Worm (Caenorhabditis elegans) whole organism, L4 larva: ENCODE data around the gene T03F6.3.

Experiments
- F26F4.8 ChIP-seq: fragments of 200-800 bp; sonication (Bioruptor generic); conservative IDR thresholded peaks from 2 replicates; pipeline ENCODE4 v1.3.6; 2022; ENCODE audit warnings: missing genetic modification characterization, missing compliant biosample characterization
- F44E2.7 ChIP-seq: fragments of 200-800 bp; sonication (Bioruptor generic); IDR thresholded peaks from 2 replicates; pipeline ENCODE4 v2.1.2; 2022; ENCODE audit warnings: missing genetic modification characterization, missing compliant biosample characterization
- F49E8.2 ChIP-seq: sonication (generic microtip); optimal IDR thresholded peaks from 2 replicates; lab custom pipeline; 2016; ENCODE audit warnings: missing compliant biosample characterization, mild to moderate bottlenecking, missing genetic modification characterization, borderline replicate concordance
- T20F7.1 ChIP-seq: fragments of 200-800 bp; sonication (Bioruptor generic); optimal IDR thresholded peaks from 2 replicates; lab custom pipeline; 2018; ENCODE audit warnings: mild to moderate bottlenecking, missing genetic modification characterization, missing compliant biosample characterization
- T26A8.4 ChIP-seq: fragments of 200-800 bp; sonication (Bioruptor generic); IDR thresholded peaks from 2 replicates; pipeline ENCODE4 v1.3.6; 2022; ENCODE audit warnings: missing genetic modification characterization, missing compliant biosample characterization
- Y48G9A.11 ChIP-seq: fragments of 200-800 bp; sonication (Bioruptor generic); IDR thresholded peaks from 2 replicates; pipeline ENCODE4 v1.3.6; 2022; ENCODE audit warnings: missing genetic modification reagents, missing genetic modification characterization, missing compliant biosample characterization
- Y75B8A.6 ChIP-seq: fragments of 200-800 bp; sonication (Bioruptor generic); IDR thresholded peaks from 2 replicates; pipeline ENCODE4 v1.3.6; 2022; ENCODE audit warnings: missing genetic modification reagents, missing genetic modification characterization, missing compliant biosample characterization
- arid-1 ChIP-seq: fragments of 200-800 bp; sonication (Bioruptor generic); conservative IDR thresholded peaks from 2 replicates; pipeline ENCODE4 v1.3.6; 2022; ENCODE audit warnings: missing genetic modification reagents, missing genetic modification characterization, missing compliant biosample characterization
- ceh-44 ChIP-seq: fragments of 200-800 bp; sonication (Bioruptor generic); IDR thresholded peaks from 2 replicates; pipeline ENCODE4 v1.3.6; 2022; ENCODE audit warnings: missing genetic modification reagents, missing genetic modification characterization, missing compliant biosample characterization
- ces-1 ChIP-seq: fragments of 150-350 bp; sonication (generic microtip); optimal IDR thresholded peaks from 4 replicates; lab custom pipeline; 2014; ENCODE audit warnings: missing biosample characterization, missing genetic modification reagents, missing genetic modification characterization
- daf-12 ChIP-seq: fragments of 150-350 bp; optimal IDR thresholded peaks from 2 replicates; lab custom pipeline; 2014; ENCODE audit warnings: missing biosample characterization, missing genetic modification reagents, missing genetic modification characterization
- daf-16 ChIP-seq, 3 experiments: sonication (generic microtip); optimal IDR thresholded peaks; 2 replicates each; lab custom pipeline; 2016 to 2017; ENCODE audit warnings: missing genetic modification characterization in 3 of 3, missing genetic modification reagents in 3 of 3, mild to moderate bottlenecking in 2 of 3, missing compliant biosample characterization in 2 of 3, missing biosample characterization in 1 of 3, moderate library complexity in 1 of 3
- dmd-8 ChIP-seq: fragments of 200-800 bp; sonication (Bioruptor generic); IDR thresholded peaks from 2 replicates; pipeline ENCODE4 v1.3.6; 2022; ENCODE audit warnings: missing genetic modification characterization, missing compliant biosample characterization
- dpl-1 ChIP-seq: fragments of 150-350 bp; optimal IDR thresholded peaks from 2 replicates; lab custom pipeline; 2014; ENCODE audit warnings: missing biosample characterization, missing genetic modification reagents, missing genetic modification characterization
- hif-1 ChIP-seq, 2 experiments: sonication (generic microtip); optimal IDR thresholded peaks; 2 replicates each; lab custom pipeline; 2016 to 2017; ENCODE audit warnings: missing compliant biosample characterization in 2 of 2, missing genetic modification characterization in 2 of 2, missing genetic modification reagents in 2 of 2, missing genotype in 2 of 2, mild to moderate bottlenecking in 1 of 2
- hlh-11 ChIP-seq: fragments of 200-800 bp; sonication (Bioruptor generic); optimal IDR thresholded peaks from 2 replicates; lab custom pipeline; 2018; ENCODE audit warnings: mild to moderate bottlenecking, missing genetic modification characterization, missing compliant biosample characterization
- lim-7 ChIP-seq: fragments of 200-800 bp; sonication (Bioruptor generic); IDR thresholded peaks from 2 replicates; pipeline ENCODE4 v1.3.6; 2022; ENCODE audit warnings: missing genetic modification characterization, missing compliant biosample characterization
- lin-1 ChIP-seq: fragments of 200-800 bp; sonication (Bioruptor generic); IDR thresholded peaks from 2 replicates; pipeline ENCODE4 v1.3.6; 2022; ENCODE audit warnings: missing genetic modification reagents, missing genetic modification characterization, missing compliant biosample characterization
- lin-13 ChIP-seq: fragments of 150-350 bp; optimal IDR thresholded peaks from 2 replicates; lab custom pipeline; 2014; ENCODE audit warnings: missing biosample characterization, missing genetic modification reagents, missing genetic modification characterization
- lin-29 ChIP-seq: fragments of 200-800 bp; sonication (Bioruptor generic); IDR thresholded peaks from 2 replicates; pipeline ENCODE4 v1.3.6; 2022; ENCODE audit warnings: missing genetic modification reagents, missing genetic modification characterization, missing compliant biosample characterization
- madf-5 ChIP-seq, 2 experiments: fragments of 200-800 bp; sonication (Bioruptor generic); IDR thresholded peaks; 2 replicates each; pipeline ENCODE4 v1.3.6; 2022; ENCODE audit warnings: missing compliant biosample characterization in 2 of 2, missing genetic modification characterization in 2 of 2
- mdl-1 ChIP-seq, 2 experiments: fragments of 150-350 bp in 1 of 2; sonication (generic microtip) in 1 of 2; optimal IDR thresholded peaks; 2 replicates each; lab custom pipeline; 2014 to 2017; ENCODE audit warnings: missing biosample characterization in 2 of 2, missing genetic modification characterization in 2 of 2
- mes-2 ChIP-seq: sonication (generic microtip); optimal IDR thresholded peaks from 2 replicates; lab custom pipeline; 2016; ENCODE audit warnings: missing genotype, mild to moderate bottlenecking, missing genetic modification characterization, missing compliant biosample characterization; ENCODE audit not compliant: poor library complexity, severe bottlenecking
- mxl-2 ChIP-seq: fragments of 200-800 bp; sonication (Bioruptor generic); conservative IDR thresholded peaks from 2 replicates; pipeline ENCODE4 v1.3.6; 2022; ENCODE audit warnings: missing genetic modification reagents, missing genetic modification characterization, missing compliant biosample characterization
- nhr-237 ChIP-seq: sonication (generic microtip); optimal IDR thresholded peaks from 2 replicates; lab custom pipeline; 2017; ENCODE audit warnings: missing biosample characterization, missing genetic modification characterization
- nhr-28 ChIP-seq: fragments of 150-350 bp; optimal IDR thresholded peaks from 2 replicates; lab custom pipeline; 2014; ENCODE audit warnings: missing biosample characterization, missing genetic modification characterization
- nhr-42 ChIP-seq: fragments of 200-800 bp; sonication (Bioruptor generic); IDR thresholded peaks from 2 replicates; pipeline ENCODE4 v1.3.6; 2022; ENCODE audit warnings: missing genetic modification characterization, missing compliant biosample characterization
- nhr-48 ChIP-seq: sonication (generic microtip); optimal IDR thresholded peaks from 2 replicates; lab custom pipeline; 2016; ENCODE audit warnings: mild to moderate bottlenecking, missing genetic modification characterization, missing compliant biosample characterization
- nhr-6 ChIP-seq: fragments of 150-350 bp; optimal IDR thresholded peaks from 2 replicates; lab custom pipeline; 2014; ENCODE audit warnings: missing biosample characterization, missing genetic modification characterization
- nhr-77 ChIP-seq: fragments of 150-350 bp; optimal IDR thresholded peaks from 2 replicates; lab custom pipeline; 2014; ENCODE audit warnings: missing biosample characterization, missing genetic modification characterization
- pha-4 ChIP-seq, 2 experiments: fragments of 150-350 bp in 1 of 2; fragments of 200-800 bp in 1 of 2; sonication (Bioruptor generic) in 1 of 2; IDR thresholded peaks in 1 of 2; optimal IDR thresholded peaks in 1 of 2; 2 replicates each; pipeline versions ENCODE4 v1.3.6 to Lab custom; 2014 to 2022; ENCODE audit warnings: missing genetic modification characterization in 2 of 2, missing genetic modification reagents in 2 of 2, missing biosample characterization in 1 of 2, missing compliant biosample characterization in 1 of 2
- set-16 ChIP-seq: fragments of 200-800 bp; sonication (Bioruptor generic); IDR thresholded peaks from 2 replicates; pipeline ENCODE4 v1.3.6; 2022; ENCODE audit warnings: missing genetic modification reagents, missing genetic modification characterization, missing compliant biosample characterization
- snpc-1.2 ChIP-seq: fragments of 200-800 bp; sonication (Bioruptor generic); IDR thresholded peaks from 2 replicates; pipeline ENCODE4 v1.3.6; 2022; ENCODE audit warnings: missing genetic modification reagents, missing genetic modification characterization, missing compliant biosample characterization
- spr-1 ChIP-seq: sonication (generic microtip); optimal IDR thresholded peaks from 2 replicates; lab custom pipeline; 2016; ENCODE audit warnings: mild to moderate bottlenecking, missing genetic modification characterization, missing compliant biosample characterization
- spr-3 ChIP-seq: fragments of 200-800 bp; sonication (Bioruptor generic); optimal IDR thresholded peaks from 2 replicates; lab custom pipeline; 2018; ENCODE audit warnings: mild to moderate bottlenecking, missing genetic modification characterization, missing compliant biosample characterization
- tag-97 ChIP-seq: fragments of 200-800 bp; sonication (Bioruptor generic); IDR thresholded peaks from 2 replicates; pipeline ENCODE4 v1.3.6; 2022; ENCODE audit warnings: missing genetic modification characterization, missing compliant biosample characterization
- tra-1 ChIP-seq: fragments of 200-800 bp; sonication (Bioruptor generic); IDR thresholded peaks from 2 replicates; pipeline ENCODE4 v1.3.6; 2022; ENCODE audit warnings: missing genetic modification reagents, missing genetic modification characterization, missing compliant biosample characterization
- unc-62 ChIP-seq, 3 experiments: fragments of 150-350 bp in 1 of 3; sonication (generic microtip); optimal IDR thresholded peaks in 2 of 3; peaks in 1 of 3; 1 replicate in 1 of 3; 2 replicates in 2 of 3; lab custom pipeline; 2014 to 2017; ENCODE audit warnings: missing biosample characterization in 3 of 3, missing genetic modification characterization in 3 of 3, missing genetic modification reagents in 3 of 3, missing genotype in 1 of 3
- vab-7 ChIP-seq: fragments of 200-800 bp; sonication (Bioruptor generic); IDR thresholded peaks from 2 replicates; pipeline ENCODE4 v1.3.6; 2022; ENCODE audit warnings: missing genetic modification reagents, missing genetic modification characterization, missing compliant biosample characterization
- zip-2 ChIP-seq: fragments of 150-350 bp; optimal IDR thresholded peaks from 2 replicates; lab custom pipeline; 2014; ENCODE audit warnings: missing biosample characterization, missing genetic modification characterization
- ztf-11 ChIP-seq: fragments of 150-350 bp; optimal IDR thresholded peaks from 2 replicates; lab custom pipeline; 2014; ENCODE audit warnings: missing biosample characterization, missing genetic modification characterization

T03F6.3 gene

DNA sequence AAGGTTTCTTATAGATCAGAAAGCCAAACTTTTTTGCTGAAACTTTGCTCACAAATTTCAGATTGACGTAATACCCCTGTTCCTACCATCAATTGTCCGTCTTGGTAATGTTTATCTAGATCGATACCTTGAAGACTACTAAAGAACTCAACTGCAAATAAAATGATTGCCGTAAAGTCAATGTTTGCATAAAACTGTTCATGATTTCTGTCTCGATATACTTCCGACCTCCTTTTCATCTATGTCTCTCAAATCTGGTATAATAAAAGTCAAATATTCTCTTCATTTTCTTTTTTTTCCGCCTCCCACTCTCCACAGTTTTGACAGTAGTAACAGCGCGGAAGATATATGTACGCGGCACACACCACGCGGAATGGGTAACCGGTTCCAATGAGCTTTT is 16.3 kb downstream of the T03F6.3 start, which contains the start of gene nas-1:
Gene nas-1, plus strand, starts transcription at position 301 of the 400 bp plus-strand sequence.
- TF ChIP-seq unc-62 (GFP tag; optimal IDR thresholded peaks at IDR 0.05 in 1 of 2; lab: Kevin White, UChicago) (peak in 1 of 2 experiments; percentile 31), unc-62 (tag; optimal IDR thresholded peaks at IDR 0.05; lab: Kevin White, UChicago) (no peak), lin-1 (no peak)

DNA sequence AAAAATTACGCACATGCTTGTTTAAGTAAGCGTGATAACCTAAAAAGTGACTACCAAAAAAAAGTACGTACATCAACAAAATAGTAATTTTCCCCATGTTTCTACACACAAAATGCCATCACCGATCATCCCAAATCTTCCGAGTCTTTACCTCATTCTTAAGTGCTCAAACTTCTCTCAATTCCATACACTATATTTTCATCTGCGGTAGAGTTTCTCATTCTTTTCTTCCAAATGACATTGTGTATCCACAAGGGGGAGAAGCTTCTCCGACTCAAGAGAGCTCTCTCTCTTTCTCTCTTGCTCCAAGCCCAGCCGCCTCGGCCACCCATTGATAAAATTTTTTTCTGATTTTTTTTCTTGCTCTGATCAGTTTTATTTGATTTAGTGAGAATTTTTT is 20.3 kb downstream of the T03F6.3 start, which contains the start of gene myo-6:
Gene myo-6, plus strand, starts transcription at position 301 of the 400 bp plus-strand sequence.
- 0 out of 2 replicates have a peak, but pooled peaks have one; percentile 25 for TF ChIP-seq pha-4 (GFP tag; IDR thresholded peaks at IDR 0.05; lab: Robert Waterston, UW)
- no peak for TF ChIP-seq pha-4 (tag; optimal IDR thresholded peaks at IDR 0.05; lab: Kevin White, UChicago)
- TF ChIP-seq nhr-42: no peak

DNA sequence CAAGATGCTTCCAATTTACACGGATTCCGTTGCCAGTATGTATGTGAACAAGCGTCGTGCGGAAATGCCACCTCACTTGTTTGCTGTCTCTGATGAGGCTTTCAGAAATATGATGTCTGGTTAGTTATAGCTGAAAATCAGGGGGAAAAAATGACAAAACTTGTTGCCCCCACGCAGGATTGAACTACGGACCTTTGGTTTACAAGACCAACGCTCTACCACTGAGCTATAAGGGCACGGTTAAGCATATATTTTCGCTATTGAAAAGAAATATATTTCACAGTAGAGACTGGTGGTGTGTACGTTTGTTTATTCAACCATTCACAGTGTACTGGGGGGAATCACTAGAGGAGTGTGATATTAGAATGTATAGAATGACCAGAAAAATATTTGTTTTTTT is 22.0 kb downstream of the T03F6.3 start:
- TF ChIP-seq F49E8.2: peak; percentile 28
- TF ChIP-seq tra-1 (GFP tag; lab: Robert Waterston, UW): 0 out of 2 replicates have a peak, but pooled peaks have one; percentile 12
- TF ChIP-seq Y75B8A.6 (GFP tag; lab: Robert Waterston, UW): 0 out of 2 replicates have a peak, but pooled peaks have one; percentile 28
- TF ChIP-seq Y48G9A.11 (GFP tag; lab: Robert Waterston, UW): peak; percentile 24; the same call in 1 of the 2 replicates
- TF ChIP-seq T20F7.1: no peak
- peak; percentile 82 for TF ChIP-seq dmd-8 (GFP tag; lab: Robert Waterston, UW)
- no peak for TF ChIP-seq dpl-1 (GFP tag; lab: Kevin White, UChicago)
- TF ChIP-seq vab-7 (GFP tag; lab: Robert Waterston, UW): peak; percentile 62; the same call in 1 of the 2 replicates
- peak; percentile 3 for TF ChIP-seq zip-2 (tag; lab: Kevin White, UChicago)
- TF ChIP-seq nhr-48: peak; percentile 7
- 0 out of 2 replicates have a peak, but pooled peaks have one; percentile 30 for TF ChIP-seq T26A8.4 (GFP tag; lab: Robert Waterston, UW)
- 0 out of 2 replicates have a peak, but pooled peaks have one; percentile 31 for TF ChIP-seq pha-4 (GFP tag; IDR thresholded peaks at IDR 0.05; lab: Robert Waterston, UW)
- no peak for TF ChIP-seq pha-4 (tag; optimal IDR thresholded peaks at IDR 0.05; lab: Kevin White, UChicago)
- TF ChIP-seq ces-1 (GFP tag; lab: Kevin White, UChicago): no peak
- TF ChIP-seq snpc-1.2 (GFP tag; lab: Robert Waterston, UW): 0 out of 2 replicates have a peak, but pooled peaks have one; percentile 33
- peak; percentile 23 for TF ChIP-seq lin-13
- TF ChIP-seq mes-2 (tag; lab: Kevin White, UChicago): peak; percentile 40
- TF ChIP-seq mxl-2 (GFP tag; lab: Robert Waterston, UW): no peak
- 0 out of 2 replicates have a peak, but pooled peaks have one; percentile 31 for TF ChIP-seq F26F4.8
- TF ChIP-seq nhr-237: no peak
- peak in 1 of 2 experiments; percentile 42 for TF ChIP-seq daf-16 (GFP tag; optimal IDR thresholded peaks at IDR 0.05; lab: Kevin White, UChicago)
- TF ChIP-seq daf-16 (tag; optimal IDR thresholded peaks at IDR 0.05; lab: Kevin White, UChicago): no peak
- peak; percentile 41; the same call in 1 of the 2 replicates for TF ChIP-seq ceh-44 (GFP tag; lab: Robert Waterston, UW)
- peak; percentile 28 for TF ChIP-seq spr-3
- TF ChIP-seq lin-29 (GFP tag; lab: Robert Waterston, UW): no peak
- peak; percentile 81 for TF ChIP-seq lim-7 (GFP tag; lab: Robert Waterston, UW)
- TF ChIP-seq F44E2.7: peak; percentile 59; the same call in 1 of the 2 replicates
- TF ChIP-seq spr-1 (tag; lab: Kevin White, UChicago): peak; percentile 9

DNA sequence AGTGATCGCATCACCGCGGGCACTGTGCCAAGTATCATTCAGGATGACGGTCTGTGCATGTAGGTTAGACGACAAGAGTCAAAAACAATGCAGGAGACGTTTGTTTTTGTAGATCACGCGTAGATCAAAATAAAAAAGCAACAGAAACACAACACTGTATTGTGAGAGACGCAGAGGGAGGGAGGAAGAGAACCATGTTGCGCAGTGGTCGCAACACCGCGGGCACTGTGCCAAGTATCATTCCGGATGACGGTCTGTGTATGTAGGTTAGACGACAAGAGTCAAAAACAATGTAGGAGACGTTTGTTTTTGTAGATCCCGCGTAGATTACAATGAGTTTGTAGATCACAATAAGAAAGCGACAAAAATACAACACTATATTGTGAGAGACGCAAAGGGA is 29.8 kb downstream of the T03F6.3 start:
- TF ChIP-seq lin-1 (no peak), daf-12 (tag; lab: Kevin White, UChicago) (no peak)

DNA sequence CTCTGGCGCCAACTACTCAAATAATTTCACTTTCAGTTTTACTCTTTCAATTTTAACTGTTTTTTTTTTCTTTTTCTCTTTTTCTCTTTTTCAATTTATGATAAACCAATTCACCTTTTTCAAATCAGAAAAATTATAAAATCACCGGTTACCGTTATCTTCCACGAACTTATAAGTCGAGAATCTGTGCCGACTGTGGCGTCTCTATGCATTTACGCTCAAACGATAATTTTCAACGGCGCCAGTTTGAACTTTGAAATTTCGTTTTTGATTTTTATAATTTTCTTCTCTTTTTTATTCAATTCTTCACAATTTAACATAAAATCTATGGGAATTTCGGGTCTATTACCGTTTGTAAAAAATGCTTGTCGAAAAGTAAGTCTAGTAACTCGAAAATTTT is 34.2 kb downstream of the T03F6.3 start, which contains the start of gene exo-1:
Gene exo-1, plus strand, starts transcription at position 101 of the 400 bp plus-strand sequence.
- peak in 1 of 2 experiments; percentile 82 for TF ChIP-seq hif-1 (tag; optimal IDR thresholded peaks at IDR 0.05; lab: Kevin White, UChicago)
- TF ChIP-seq unc-62 (GFP tag; optimal IDR thresholded peaks at IDR 0.05 in 1 of 2; lab: Kevin White, UChicago): no peak
- no peak for TF ChIP-seq unc-62 (tag; optimal IDR thresholded peaks at IDR 0.05; lab: Kevin White, UChicago)
- peak; percentile 86 for TF ChIP-seq dpl-1 (GFP tag; lab: Kevin White, UChicago)
- TF ChIP-seq nhr-77: peak; percentile 94
- TF ChIP-seq arid-1: no peak
- TF ChIP-seq nhr-6 (tag; lab: Kevin White, UChicago): peak; percentile 74
- TF ChIP-seq F44E2.7: no peak
- TF ChIP-seq lin-13: peak; percentile 25
- TF ChIP-seq ztf-11 (tag; lab: Kevin White, UChicago): no peak
- TF ChIP-seq mdl-1 (tag; optimal IDR thresholded peaks at IDR 0.05; lab: Kevin White, UChicago): peak in 1 of 2 experiments; percentile 24
- no peak for TF ChIP-seq hlh-11 (tag; lab: Kevin White, UChicago)
- TF ChIP-seq tag-97 (GFP tag; lab: Robert Waterston, UW): no peak
- TF ChIP-seq madf-5 (GFP tag; IDR thresholded peaks at IDR 0.05; lab: Robert Waterston, UW): no peak
- TF ChIP-seq set-16 (GFP tag; lab: Robert Waterston, UW): no peak
- TF ChIP-seq nhr-28 (tag; lab: Kevin White, UChicago): peak; percentile 82
